Worm (Caenorhabditis elegans) whole organism, L3 larva: ENCODE data around the gene qars-1.

Experiments
- ama-1 ChIP-seq: fragments of 150-350 bp; optimal IDR thresholded peaks from 2 replicates; lab custom pipeline; 2018
- ceh-82 ChIP-seq: fragments of 150-350 bp; optimal IDR thresholded peaks from 2 replicates; lab custom pipeline; 2014; ENCODE audit warnings: missing biosample characterization, missing genetic modification characterization
- daf-12 ChIP-seq: fragments of 150-350 bp; optimal IDR thresholded peaks from 2 replicates; lab custom pipeline; 2014; ENCODE audit warnings: missing biosample characterization, missing genetic modification reagents, missing genetic modification characterization
- lin-39 ChIP-seq: fragments of 150-350 bp; optimal IDR thresholded peaks from 2 replicates; lab custom pipeline; 2018; ENCODE audit warnings: missing biosample characterization, missing genetic modification reagents, missing genetic modification characterization
- nfya-1 ChIP-seq: sonication (generic microtip); optimal IDR thresholded peaks from 2 replicates; lab custom pipeline; 2017; ENCODE audit warnings: missing genetic modification characterization, mild to moderate bottlenecking, missing compliant biosample characterization, antibody characterized with exemption, moderate library complexity; ENCODE audit not compliant: insufficient read depth
- nhr-25 ChIP-seq: sonication (generic microtip); optimal IDR thresholded peaks from 2 replicates; lab custom pipeline; 2017; ENCODE audit warnings: missing biosample characterization, missing genetic modification characterization
- sea-2 ChIP-seq: fragments of 150-350 bp; sonication (generic microtip); optimal IDR thresholded peaks from 4 replicates; lab custom pipeline; 2014; ENCODE audit warnings: missing biosample characterization, missing genetic modification reagents, missing genetic modification characterization
- snpc-4 ChIP-seq: fragments of 150-350 bp; optimal IDR thresholded peaks from 2 replicates; lab custom pipeline; 2014; ENCODE audit warnings: missing biosample characterization, missing genetic modification characterization
- unc-62 ChIP-seq: fragments of 150-350 bp; sonication (generic microtip); optimal IDR thresholded peaks from 4 replicates; lab custom pipeline; 2014; ENCODE audit warnings: missing biosample characterization, missing genetic modification reagents, missing genetic modification characterization
- ztf-11 ChIP-seq: fragments of 150-350 bp; optimal IDR thresholded peaks from 2 replicates; lab custom pipeline; 2014; ENCODE audit warnings: missing biosample characterization, missing genetic modification characterization
- ztf-4 ChIP-seq: fragments of 150-350 bp; optimal IDR thresholded peaks from 2 replicates; lab custom pipeline; 2014; ENCODE audit warnings: missing biosample characterization, missing genetic modification characterization

DNA sequence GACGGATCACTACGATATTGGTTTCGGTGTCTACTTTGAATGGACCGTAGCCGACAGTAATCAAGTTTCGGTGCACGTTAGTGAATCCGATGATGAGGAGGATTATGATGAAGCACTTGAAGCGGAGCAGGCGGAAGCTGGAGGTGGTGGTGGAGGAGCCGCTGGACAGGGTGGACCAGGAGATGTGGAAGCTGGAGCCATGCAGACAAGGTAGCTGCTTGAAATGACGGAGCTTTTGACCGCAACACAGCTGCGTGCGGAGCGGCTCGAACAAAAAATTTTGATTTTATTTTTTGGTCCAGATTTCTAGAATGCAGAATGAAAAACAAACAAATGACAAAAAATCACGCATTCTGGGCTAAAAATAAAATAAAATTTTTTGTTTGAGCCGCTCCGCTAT lies 11.4 kb upstream of the qars-1 start:
- no peak for TF ChIP-seq unc-62 (GFP tag; lab: Kevin White, UChicago)
- TF ChIP-seq ztf-4 (tag; lab: Kevin White, UChicago), result no peak
- no peak for TF ChIP-seq snpc-4 (tag; lab: Kevin White, UChicago)
- TF ChIP-seq nhr-25, result no peak
- no peak for TF ChIP-seq ztf-11 (tag; lab: Kevin White, UChicago)
- no peak for TF ChIP-seq sea-2 (GFP tag; lab: Kevin White, UChicago)
- TF ChIP-seq ama-1 (lab: Kevin White, UChicago), result no peak
- TF ChIP-seq ceh-82, result no peak
- no peak for TF ChIP-seq daf-12
- TF ChIP-seq nfya-1 (tag; lab: Kevin White, UChicago), result no peak
- no peak for TF ChIP-seq lin-39 (tag; lab: Kevin White, UChicago)
